Fruit fly (Drosophila melanogaster) whole organism, embryonic: Measurements from ENCODE around the gene CG5180.

Experiments used
- Blimp-1 ChIP-seq: fragments of 200-800 bp; sonication (Bioruptor generic); optimal IDR thresholded peaks from 3 replicates; lab custom pipeline; 2018; ENCODE audit warnings: missing biosample characterization, missing genetic modification characterization, mild to moderate bottlenecking, moderate library complexity, missing genetic modification reagents
- CG10654 ChIP-seq: fragments of 200-800 bp; sonication (Bioruptor generic); optimal IDR thresholded peaks from 2 replicates; lab custom pipeline; 2016; ENCODE audit warnings: missing biosample characterization, missing genetic modification characterization
- CG11085 ChIP-seq: fragments of 200-800 bp; sonication (Bioruptor generic); IDR thresholded peaks from 2 replicates; pipeline ENCODE4 v1.3.6; 2022; ENCODE audit warnings: missing biosample characterization, missing genetic modification characterization
- CG12769 ChIP-seq: fragments of 200-800 bp; sonication (Bioruptor generic); optimal IDR thresholded peaks from 2 replicates; lab custom pipeline; 2019; ENCODE audit warnings: missing biosample characterization, mild to moderate bottlenecking, missing genetic modification characterization, moderate library complexity
- CG1603 ChIP-seq: fragments of 200-800 bp; sonication (Bioruptor generic); optimal IDR thresholded peaks from 2 replicates; lab custom pipeline; 2019; ENCODE audit warnings: missing biosample characterization, mild to moderate bottlenecking, missing genetic modification characterization, moderate library complexity
- CG1647 ChIP-seq: fragments of 200-800 bp; sonication (Bioruptor generic); optimal IDR thresholded peaks from 3 replicates; lab custom pipeline; 2016; ENCODE audit warnings: missing biosample characterization, missing genetic modification characterization
- CG17361 ChIP-seq: fragments of 200-800 bp; sonication (Bioruptor generic); IDR thresholded peaks from 3 replicates; pipeline ENCODE4 v1.3.6; 2022; ENCODE audit warnings: missing biosample characterization, missing genetic modification characterization
- CG2678 ChIP-seq: fragments of 200-800 bp; sonication (Bioruptor generic); optimal IDR thresholded peaks from 3 replicates; lab custom pipeline; 2019; ENCODE audit warnings: missing biosample characterization, mild to moderate bottlenecking, missing genetic modification characterization, moderate library complexity
- CG31224 ChIP-seq: fragments of 200-800 bp; sonication (Bioruptor generic); IDR thresholded peaks from 2 replicates; pipeline ENCODE4 v1.3.6; 2022; ENCODE audit warnings: missing biosample characterization, missing genetic modification characterization
- CG34376 ChIP-seq: fragments of 200-800 bp; sonication (Bioruptor generic); optimal IDR thresholded peaks from 2 replicates; lab custom pipeline; 2018; ENCODE audit warnings: missing biosample characterization, mild to moderate bottlenecking, missing genetic modification characterization
- CG3726 ChIP-seq: fragments of 200-800 bp; sonication (Bioruptor generic); IDR thresholded peaks from 3 replicates; pipeline ENCODE4, ENCODE4 v1.3.6; 2022; ENCODE audit warnings: missing biosample characterization, missing genetic modification characterization
- CG6254 ChIP-seq: fragments of 200-800 bp; sonication (Bioruptor generic); optimal IDR thresholded peaks from 3 replicates; lab custom pipeline; 2017; ENCODE audit warnings: mild to moderate bottlenecking, missing biosample characterization, missing genetic modification reagents, missing genetic modification characterization
- CG7556 ChIP-seq: fragments of 200-800 bp; sonication (Bioruptor generic); optimal IDR thresholded peaks from 2 replicates; lab custom pipeline; 2017; ENCODE audit warnings: missing biosample characterization, mild to moderate bottlenecking, missing genetic modification characterization
- CG7839 ChIP-seq: fragments of 200-800 bp; sonication (Bioruptor generic); optimal IDR thresholded peaks from 3 replicates; lab custom pipeline; 2018; ENCODE audit warnings: missing biosample characterization, mild to moderate bottlenecking, missing genetic modification characterization, moderate library complexity
- CG8765 ChIP-seq: fragments of 200-800 bp; sonication (Bioruptor generic); IDR thresholded peaks from 2 replicates; pipeline ENCODE4 v1.3.6; 2022; ENCODE audit warnings: missing biosample characterization, missing genetic modification characterization
- CG9876 ChIP-seq: fragments of 200-800 bp; sonication (Bioruptor generic); optimal IDR thresholded peaks from 2 replicates; lab custom pipeline; 2016; ENCODE audit warnings: missing biosample characterization, missing genetic modification characterization
- Eip74EF ChIP-seq, 2 experiments: fragments of 200-800 bp in 1 of 2; fragments of >200 bp in 1 of 2; sonication (Bioruptor generic) in 1 of 2; optimal IDR thresholded peaks; 2 replicates each; lab custom pipeline; 2017 to 2019; ENCODE audit warnings: missing biosample characterization in 2 of 2, missing genetic modification characterization in 2 of 2, mild to moderate bottlenecking in 1 of 2, moderate library complexity in 1 of 2
- Ets65A ChIP-seq: fragments of 200-800 bp; sonication (Bioruptor generic); peaks from one replicate; lab custom pipeline; 2016; ENCODE audit warnings: missing biosample characterization, missing genetic modification characterization
- Hr51 ChIP-seq, 2 experiments: fragments of 200-800 bp; sonication (Bioruptor generic); optimal IDR thresholded peaks; 2 replicates in 1 of 2; 3 replicates in 1 of 2; lab custom pipeline; 2016 to 2018; ENCODE audit warnings: missing biosample characterization in 2 of 2, missing genetic modification characterization in 2 of 2, mild to moderate bottlenecking in 1 of 2, moderate library complexity in 1 of 2
- Meics ChIP-seq: fragments of 200-800 bp; sonication (Bioruptor generic); optimal IDR thresholded peaks from 2 replicates; lab custom pipeline; 2017; ENCODE audit warnings: missing biosample characterization, mild to moderate bottlenecking, missing genetic modification characterization
- NC2β ChIP-seq: fragments of 200-800 bp; sonication (Bioruptor generic); optimal IDR thresholded peaks from 2 replicates; lab custom pipeline; 2016; ENCODE audit warnings: missing biosample characterization, missing genetic modification characterization
- Nf-YB ChIP-seq: fragments of 200-800 bp; sonication (Bioruptor generic); optimal IDR thresholded peaks from 3 replicates; lab custom pipeline; 2019; ENCODE audit warnings: missing biosample characterization, mild to moderate bottlenecking, missing genetic modification characterization, moderate library complexity
- PHDP ChIP-seq: fragments of 200-800 bp; sonication (Bioruptor generic); optimal IDR thresholded peaks from 3 replicates; lab custom pipeline; 2018; ENCODE audit warnings: missing biosample characterization, mild to moderate bottlenecking, missing genetic modification characterization, moderate library complexity
- Sox102F ChIP-seq: fragments of 200-800 bp; sonication (Bioruptor generic); optimal IDR thresholded peaks from 2 replicates; lab custom pipeline; 2018; ENCODE audit warnings: missing biosample characterization, mild to moderate bottlenecking, missing genetic modification characterization, moderate library complexity
- Sry-β ChIP-seq: fragments of 200-800 bp; sonication (Bioruptor generic); optimal IDR thresholded peaks from 2 replicates; lab custom pipeline; 2018; ENCODE audit warnings: missing biosample characterization, mild to moderate bottlenecking, missing genetic modification characterization, moderate library complexity
- bbx ChIP-seq: fragments of 200-800 bp; sonication (Bioruptor generic); IDR thresholded peaks from 2 replicates; pipeline ENCODE4 v1.3.6; 2022; ENCODE audit warnings: missing biosample characterization, missing genetic modification characterization; ENCODE audit not compliant: partially characterized antibody
- chif ChIP-seq, 2 experiments: fragments of 200-800 bp; sonication (Bioruptor generic); optimal IDR thresholded peaks; 3 replicates each; lab custom pipeline; 2016; ENCODE audit warnings: missing biosample characterization in 2 of 2, missing genetic modification characterization in 2 of 2
- chinmo ChIP-seq: fragments of 200-800 bp; sonication (Bioruptor generic); IDR thresholded peaks from 4 replicates; pipeline ENCODE4 v1.3.6; 2022; ENCODE audit warnings: missing biosample characterization, missing genetic modification characterization; ENCODE audit not compliant: partially characterized antibody
- gem ChIP-seq: fragments of 200-800 bp; sonication (Bioruptor generic); optimal IDR thresholded peaks from 2 replicates; lab custom pipeline; 2019; ENCODE audit warnings: missing biosample characterization, mild to moderate bottlenecking, missing genetic modification characterization, moderate library complexity
- grau ChIP-seq: fragments of 200-800 bp; optimal IDR thresholded peaks from 3 replicates; lab custom pipeline; 2019; ENCODE audit warnings: missing biosample characterization, mild to moderate bottlenecking, missing genetic modification characterization, moderate library complexity
- gsb ChIP-seq: fragments of 200-800 bp; sonication (Bioruptor generic); IDR thresholded peaks from 2 replicates; pipeline ENCODE4 v1.3.6; 2022; ENCODE audit warnings: missing biosample characterization, missing genetic modification characterization
- lola ChIP-seq, 3 experiments: fragments of >200 bp in 2 of 3; fragments of 200-800 bp in 1 of 3; sonication (Bioruptor generic) in 1 of 3; optimal IDR thresholded peaks; 2 replicates each; lab custom pipeline; 2017 to 2019; ENCODE audit warnings: missing biosample characterization in 3 of 3, missing genetic modification characterization in 3 of 3, mild to moderate bottlenecking in 1 of 3, moderate library complexity in 1 of 3
- luna ChIP-seq: fragments of 200-800 bp; sonication (Bioruptor generic); optimal IDR thresholded peaks from 2 replicates; lab custom pipeline; 2016; ENCODE audit warnings: missing biosample characterization, missing genetic modification characterization
- nerfin-1 ChIP-seq: fragments of 200-800 bp; sonication (Bioruptor generic); optimal IDR thresholded peaks from 3 replicates; lab custom pipeline; 2019; ENCODE audit warnings: missing biosample characterization, mild to moderate bottlenecking, missing genetic modification characterization, moderate library complexity
- oc ChIP-seq: fragments of 200-800 bp; sonication (Bioruptor generic); optimal IDR thresholded peaks from 2 replicates; lab custom pipeline; 2018; ENCODE audit warnings: missing biosample characterization, mild to moderate bottlenecking, missing genetic modification characterization, moderate library complexity
- prd ChIP-seq, 3 experiments: fragments of >200 bp in 2 of 3; fragments of 200-800 bp in 1 of 3; sonication (Bioruptor generic) in 1 of 3; optimal IDR thresholded peaks in 2 of 3; IDR thresholded peaks in 1 of 3; 2 replicates in 2 of 3; 3 replicates in 1 of 3; pipeline versions ENCODE4 v1.3.6 to Lab custom; 2017 to 2022; ENCODE audit warnings: missing biosample characterization in 1 of 3, missing genetic modification characterization in 1 of 3
- row ChIP-seq: fragments of 200-800 bp; sonication (Bioruptor generic); IDR thresholded peaks from 3 replicates; pipeline ENCODE4 v1.3.6; 2022; ENCODE audit warnings: missing biosample characterization, missing genetic modification characterization
- sd ChIP-seq: fragments of 200-800 bp; sonication (Bioruptor generic); optimal IDR thresholded peaks from 3 replicates; lab custom pipeline; 2018; ENCODE audit warnings: missing biosample characterization, mild to moderate bottlenecking, missing genetic modification characterization, moderate library complexity
- sim ChIP-seq: fragments of 200-800 bp; sonication (Bioruptor generic); IDR thresholded peaks from 2 replicates; pipeline ENCODE4 v1.3.6; 2022; ENCODE audit warnings: missing biosample characterization, missing genetic modification characterization
- sisA ChIP-seq: fragments of 200-800 bp; sonication (Bioruptor generic); IDR thresholded peaks from 2 replicates; pipeline ENCODE4 v1.3.6; 2022; ENCODE audit warnings: missing biosample characterization, missing genetic modification characterization
- so ChIP-seq: fragments of 200-800 bp; sonication (Bioruptor generic); IDR thresholded peaks from 3 replicates; pipeline ENCODE4 v1.3.6; 2022; ENCODE audit warnings: missing biosample characterization, missing genetic modification characterization
- tup ChIP-seq: fragments of 200-800 bp; sonication (Bioruptor generic); optimal IDR thresholded peaks from 2 replicates; lab custom pipeline; 2016; ENCODE audit warnings: missing biosample characterization, mild to moderate bottlenecking, missing genetic modification characterization, moderate library complexity
- twi ChIP-seq: fragments of 200-800 bp; optimal IDR thresholded peaks from 2 replicates; lab custom pipeline; 2019; ENCODE audit warnings: missing biosample characterization, mild to moderate bottlenecking, missing genetic modification characterization, moderate library complexity
- vfl ChIP-seq: fragments of 200-800 bp; sonication (Bioruptor generic); optimal IDR thresholded peaks from 2 replicates; lab custom pipeline; 2016; ENCODE audit warnings: missing biosample characterization, missing genetic modification characterization
- vvl ChIP-seq: fragments of 200-800 bp; sonication (Bioruptor generic); IDR thresholded peaks from 2 replicates; pipeline ENCODE4 v1.3.6; 2022; ENCODE audit warnings: missing biosample characterization, missing genetic modification characterization
- zen ChIP-seq: fragments of 200-800 bp; sonication (Bioruptor generic); optimal IDR thresholded peaks from 3 replicates; lab custom pipeline; 2018; ENCODE audit warnings: missing biosample characterization, mild to moderate bottlenecking, missing genetic modification characterization, moderate library complexity

The CG5180 gene

dm6 chr3R:20567507-20568222 is 9.9 kb downstream of the CG5180 start (continued):
- TF ChIP-seq NC2β (GFP tag; lab: Kevin White, UChicago) (no peak), vvl (GFP tag; lab: Robert Waterston, UW) (no peak), zen (tag; lab: Kevin White, UChicago) (peak; percentile 39), Ets65A (GFP tag; lab: Kevin White, UChicago) (peak; percentile 8), twi (peak; percentile 41), tup (GFP tag; lab: Kevin White, UChicago) (no peak), grau (tag; lab: Kevin White, UChicago) (no peak), CG12769 (tag; lab: Kevin White, UChicago) (peak; percentile 23), CG8765 (GFP tag; lab: Robert Waterston, UW) (no peak), CG9876 (GFP tag; lab: Kevin White, UChicago) (no peak), oc (tag; lab: Kevin White, UChicago) (peak; percentile 4), chinmo (GFP tag; lab: Robert Waterston, UW) (0 out of 4 replicates have a peak, but pooled peaks have one; percentile 52), gsb (GFP tag; lab: Robert Waterston, UW) (no peak), Blimp-1 (GFP tag; lab: Kevin White, UChicago) (peak; percentile 10), bbx (no peak)

dm6 chr3R:20573326-20573725 is 15.6 kb downstream of the CG5180 start:
- TF ChIP-seq Sry-β (GFP tag; lab: Kevin White, UChicago) (no peak), CG7839 (tag; lab: Kevin White, UChicago) (peak; percentile 33), row (GFP tag; lab: Robert Waterston, UW) (peak; percentile 33; the same call in 1 of the 3 replicates), nerfin-1 (no peak), CG1603 (tag; lab: Kevin White, UChicago) (no peak), CG10654 (GFP tag; lab: Kevin White, UChicago) (no peak), sd (peak; percentile 39), chif (GFP tag; optimal IDR thresholded peaks at IDR 0.05; lab: Kevin White, UChicago) (peak in 1 of 2 experiments; percentile 10), Meics (GFP tag; lab: Kevin White, UChicago) (peak; percentile 11), Nf-YB (no peak), CG34376 (GFP tag; lab: Kevin White, UChicago) (no peak), so (no peak), CG7556 (GFP tag; lab: Kevin White, UChicago) (peak; percentile 29), CG6254 (GFP tag; lab: Kevin White, UChicago) (no peak), sisA (GFP tag; lab: Robert Waterston, UW) (no peak), bbx (no peak), lola (GFP tag; optimal IDR thresholded peaks at IDR 0.05; lab: Kevin White, UChicago) (peak in 1 of 3 experiments; percentile 36), CG31224 (GFP tag; lab: Robert Waterston, UW) (no peak), PHDP (tag; lab: Kevin White, UChicago) (no peak), gem (tag; lab: Kevin White, UChicago) (peak; percentile 45), CG17361 (GFP tag; lab: Robert Waterston, UW) (peak; percentile 55; the same call in 1 of the 3 replicates), sim (no peak), CG11085 (GFP tag; lab: Robert Waterston, UW) (no peak), CG3726 (GFP tag; lab: Robert Waterston, UW) (no peak), CG2678 (tag; lab: Kevin White, UChicago) (peak; percentile 17), prd (optimal IDR thresholded peaks at IDR 0.05; lab: Kevin White, UChicago) (no peak), prd (GFP tag; IDR thresholded peaks at IDR 0.05; lab: Robert Waterston, UW) (peak; percentile 36; the same call in 2 of the 3 replicates), Sox102F (GFP tag; lab: Kevin White, UChicago) (peak; percentile 14), Hr51 (GFP tag; optimal IDR thresholded peaks at IDR 0.05; lab: Kevin White, UChicago) (peak in 1 of 2 experiments; percentile 54), vfl (GFP tag; lab: Kevin White, UChicago) (no peak), twi (peak; percentile 16), CG1647 (GFP tag; lab: Kevin White, UChicago) (no peak), Eip74EF (GFP tag; optimal IDR thresholded peaks at IDR 0.05; lab: Kevin White, UChicago) (peak in 1 of 2 experiments; percentile 12), luna (no peak)
